Worm (Caenorhabditis elegans) whole organism, young adult: ENCODE measurements around the gene dnj-9.

Experiments used
- C06A6.2 ChIP-seq: fragments of 200-800 bp; sonication (Bioruptor generic); conservative IDR thresholded peaks from 2 replicates; pipeline ENCODE4 v1.3.6; 2022; ENCODE audit warnings: missing genetic modification characterization, missing compliant biosample characterization
- F39B2.1 ChIP-seq: fragments of 200-800 bp; sonication (Bioruptor generic); IDR thresholded peaks from 2 replicates; pipeline ENCODE4 v1.3.6; 2022; ENCODE audit warnings: missing genetic modification reagents, missing genetic modification characterization, missing compliant biosample characterization
- F49E8.2 ChIP-seq: sonication (generic microtip); optimal IDR thresholded peaks from 3 replicates; lab custom pipeline; 2017; ENCODE audit warnings: missing genetic modification characterization, mild to moderate bottlenecking, missing compliant biosample characterization, antibody characterized with exemption, moderate library complexity; ENCODE audit not compliant: insufficient read depth
- F57A8.1 ChIP-seq: fragments of 200-800 bp; sonication (Bioruptor generic); optimal IDR thresholded peaks from 2 replicates; lab custom pipeline; 2018; ENCODE audit warnings: mild to moderate bottlenecking, missing genetic modification characterization, moderate library complexity, missing compliant biosample characterization
- Y53G8AR.9 ChIP-seq: fragments of 200-800 bp; sonication (Bioruptor generic); conservative IDR thresholded peaks from 2 replicates; pipeline ENCODE4 v1.3.6; 2022; ENCODE audit warnings: missing genetic modification reagents, missing genetic modification characterization, missing compliant biosample characterization
- Y67H2A.10 ChIP-seq: fragments of 200-800 bp; sonication (Bioruptor generic); conservative IDR thresholded peaks from 2 replicates; pipeline ENCODE4 v1.3.6; 2022; ENCODE audit warnings: missing genetic modification reagents, missing genetic modification characterization, missing compliant biosample characterization
- ZK185.1 ChIP-seq: sonication (generic microtip); optimal IDR thresholded peaks from 2 replicates; lab custom pipeline; 2016; ENCODE audit warnings: mild to moderate bottlenecking, missing genetic modification characterization, missing compliant biosample characterization; ENCODE audit not compliant: poor library complexity, severe bottlenecking
- ama-1 ChIP-seq, 3 experiments: fragments of 150-350 bp in 1 of 3; sonication (generic microtip) in 2 of 3; optimal IDR thresholded peaks; 2 replicates each; lab custom pipeline; 2014 to 2018; ENCODE audit warnings: missing biosample characterization in 2 of 3, missing genetic modification characterization in 2 of 3, missing genetic modification reagents in 2 of 3
- aptf-3 ChIP-seq: fragments of 200-800 bp; sonication (Bioruptor generic); IDR thresholded peaks from 2 replicates; pipeline ENCODE4 v1.3.6; 2022; ENCODE audit warnings: missing genetic modification characterization, missing compliant biosample characterization
- attf-3 ChIP-seq: fragments of 200-800 bp; sonication (Bioruptor generic); conservative IDR thresholded peaks from 2 replicates; pipeline ENCODE4 v1.3.6; 2022; ENCODE audit warnings: missing genetic modification reagents, missing genetic modification characterization, missing compliant biosample characterization
- bed-1 ChIP-seq: fragments of 200-800 bp; sonication (Bioruptor generic); IDR thresholded peaks from 2 replicates; pipeline ENCODE4 v1.3.6; 2022; ENCODE audit warnings: missing genetic modification reagents, missing genetic modification characterization, missing compliant biosample characterization
- bed-2 ChIP-seq: fragments of 200-800 bp; sonication (Bioruptor generic); IDR thresholded peaks from 2 replicates; pipeline ENCODE4 v1.3.6; 2022; ENCODE audit warnings: missing genetic modification reagents, missing genetic modification characterization, missing compliant biosample characterization
- cebp-1 ChIP-seq, 2 experiments: fragments of 200-800 bp in 1 of 2; sonication (Bioruptor generic) in 1 of 2; sonication (generic microtip) in 1 of 2; IDR thresholded peaks in 1 of 2; optimal IDR thresholded peaks in 1 of 2; 2 replicates each; pipeline versions ENCODE4 v1.3.6 to Lab custom; 2017 to 2022; ENCODE audit warnings: missing compliant biosample characterization in 2 of 2, missing genetic modification characterization in 2 of 2, mild to moderate bottlenecking in 1 of 2, missing genetic modification reagents in 1 of 2, moderate library complexity in 1 of 2
- ceh-58 ChIP-seq: fragments of 200-800 bp; sonication (Bioruptor generic); IDR thresholded peaks from 2 replicates; pipeline ENCODE4 v1.3.6; 2022; ENCODE audit warnings: missing genetic modification characterization, missing compliant biosample characterization
- egl-44 ChIP-seq: fragments of 200-800 bp; sonication (Bioruptor generic); IDR thresholded peaks from 2 replicates; pipeline ENCODE4 v1.3.6; 2022; ENCODE audit warnings: missing genetic modification reagents, missing genetic modification characterization, missing compliant biosample characterization
- egrh-3 ChIP-seq: fragments of 200-800 bp; sonication (Bioruptor generic); IDR thresholded peaks from 2 replicates; pipeline ENCODE4 v1.3.6; 2022; ENCODE audit warnings: missing genetic modification reagents, missing genetic modification characterization, missing compliant biosample characterization
- hlh-12 ChIP-seq: sonication (generic microtip); optimal IDR thresholded peaks from 2 replicates; lab custom pipeline; 2016; ENCODE audit warnings: missing genetic modification characterization, missing compliant biosample characterization
- hmg-1.2 ChIP-seq: fragments of 200-800 bp; sonication (Bioruptor generic); IDR thresholded peaks from 2 replicates; pipeline ENCODE4 v1.3.6; 2022; ENCODE audit warnings: missing genetic modification reagents, missing genetic modification characterization, missing compliant biosample characterization
- hmg-20 ChIP-seq: fragments of 200-800 bp; sonication (Bioruptor generic); IDR thresholded peaks from 2 replicates; pipeline ENCODE4 v1.3.6; 2022; ENCODE audit warnings: missing genetic modification reagents, missing genetic modification characterization, missing compliant biosample characterization
- hrde-1 ChIP-seq: sonication (generic microtip); optimal IDR thresholded peaks from 2 replicates; lab custom pipeline; 2016; ENCODE audit warnings: missing genetic modification characterization, mild to moderate bottlenecking, missing compliant biosample characterization, moderate library complexity, missing genotype, missing genetic modification reagents, borderline replicate concordance
- let-607 ChIP-seq, 2 experiments: fragments of 200-800 bp in 1 of 2; sonication (Bioruptor generic) in 1 of 2; sonication (generic microtip) in 1 of 2; optimal IDR thresholded peaks; 2 replicates each; lab custom pipeline; 2016 to 2018; ENCODE audit warnings: mild to moderate bottlenecking in 2 of 2, missing compliant biosample characterization in 2 of 2, missing genetic modification characterization in 2 of 2, moderate library complexity in 2 of 2, missing genotype in 1 of 2
- lin-26 ChIP-seq: fragments of 200-800 bp; sonication (Bioruptor generic); IDR thresholded peaks from 2 replicates; pipeline ENCODE4 v1.3.6; 2022; ENCODE audit warnings: missing genetic modification reagents, missing genetic modification characterization, missing compliant biosample characterization
- lin-40 ChIP-seq: sonication (generic microtip); optimal IDR thresholded peaks from 2 replicates; lab custom pipeline; 2016; ENCODE audit warnings: missing genetic modification characterization, mild to moderate bottlenecking, missing compliant biosample characterization, missing genotype, missing genetic modification reagents
- mes-4 ChIP-seq: sonication (generic microtip); optimal IDR thresholded peaks from 2 replicates; lab custom pipeline; 2016; ENCODE audit warnings: missing genotype, missing genetic modification characterization, missing compliant biosample characterization
- mxl-1 ChIP-seq: sonication (generic microtip); optimal IDR thresholded peaks from 2 replicates; lab custom pipeline; 2016; ENCODE audit warnings: missing genetic modification characterization, missing compliant biosample characterization
- nfya-1 ChIP-seq: sonication (generic microtip); optimal IDR thresholded peaks from 2 replicates; lab custom pipeline; 2017; ENCODE audit warnings: antibody characterized with exemption, missing compliant biosample characterization, missing genetic modification characterization, borderline replicate concordance; ENCODE audit not compliant: insufficient read depth
- nfyb-1 ChIP-seq: fragments of 200-800 bp; sonication (Bioruptor generic); IDR thresholded peaks from 2 replicates; pipeline ENCODE4 v1.3.6; 2022; ENCODE audit warnings: missing genetic modification reagents, missing genetic modification characterization, missing compliant biosample characterization
- nhr-120 ChIP-seq: fragments of 200-800 bp; sonication (Bioruptor generic); IDR thresholded peaks from 2 replicates; pipeline ENCODE4 v1.3.6; 2022; ENCODE audit warnings: missing genetic modification characterization, missing compliant biosample characterization
- nhr-179 ChIP-seq: sonication (generic microtip); optimal IDR thresholded peaks from 2 replicates; lab custom pipeline; 2016; ENCODE audit warnings: mild to moderate bottlenecking, missing genetic modification characterization, missing compliant biosample characterization
- nhr-80 ChIP-seq: sonication (generic microtip); optimal IDR thresholded peaks from 2 replicates; lab custom pipeline; 2016; ENCODE audit warnings: missing genetic modification characterization, missing compliant biosample characterization
- sdz-38 ChIP-seq: sonication (generic microtip); optimal IDR thresholded peaks from 2 replicates; lab custom pipeline; 2016; ENCODE audit warnings: missing genotype, missing genetic modification characterization, missing compliant biosample characterization
- snpc-3.4 ChIP-seq: sonication (generic microtip); optimal IDR thresholded peaks from 2 replicates; lab custom pipeline; 2017; ENCODE audit warnings: missing genetic modification characterization, mild to moderate bottlenecking, missing compliant biosample characterization, antibody characterized with exemption, moderate library complexity, missing genotype, missing genetic modification reagents
- tlf-1 ChIP-seq: fragments of 200-800 bp; sonication (Bioruptor generic); optimal IDR thresholded peaks from 2 replicates; lab custom pipeline; 2018; ENCODE audit warnings: mild to moderate bottlenecking, missing genetic modification characterization, missing compliant biosample characterization
- zfh-2 ChIP-seq: fragments of 200-800 bp; sonication (Bioruptor generic); conservative IDR thresholded peaks from 2 replicates; pipeline ENCODE4 v1.3.6; 2022; ENCODE audit warnings: missing genetic modification reagents, missing genetic modification characterization, missing compliant biosample characterization
- ztf-22 ChIP-seq: fragments of 200-800 bp; sonication (Bioruptor generic); optimal IDR thresholded peaks from 2 replicates; lab custom pipeline; 2018; ENCODE audit warnings: mild to moderate bottlenecking, missing genetic modification characterization, moderate library complexity, missing compliant biosample characterization
- ztf-25 ChIP-seq: fragments of 200-800 bp; sonication (Bioruptor generic); IDR thresholded peaks from 2 replicates; pipeline ENCODE4 v1.3.6; 2022; ENCODE audit warnings: missing genetic modification reagents, missing genetic modification characterization, missing compliant biosample characterization
- ztf-26 ChIP-seq: sonication (generic microtip); optimal IDR thresholded peaks from 2 replicates; lab custom pipeline; 2017; ENCODE audit warnings: missing genetic modification characterization, missing compliant biosample characterization
- ztf-28 ChIP-seq: fragments of 200-800 bp; sonication (Bioruptor generic); IDR thresholded peaks from 2 replicates; pipeline ENCODE4 v1.3.6; 2022; ENCODE audit warnings: missing genetic modification reagents, missing genetic modification characterization, missing compliant biosample characterization

Gene dnj-9

ce11 chrII:4872359-4872758 is 20.5 kb downstream of the dnj-9 start:
- 0 out of 2 replicates have a peak, but pooled peaks have one; percentile 52 for TF ChIP-seq ztf-25
- TF ChIP-seq egrh-3, result peak; percentile 92
- TF ChIP-seq zfh-2 (GFP tag; lab: Robert Waterston, UW), result peak; percentile 86
- TF ChIP-seq lin-26, result peak; percentile 37; the same call in 1 of the 2 replicates
- TF ChIP-seq, all 124 proteins: peak for 4; not testable (repeated sequence) for 120

- TF ChIP-seq snpc-3.4, result no peak
- no peak for TF ChIP-seq F49E8.2
- no peak for TF ChIP-seq zfh-2 (GFP tag; lab: Robert Waterston, UW)
- no peak for TF ChIP-seq bed-2 (GFP tag; lab: Robert Waterston, UW)
- no peak for TF ChIP-seq F57A8.1 (GFP tag; lab: Kevin White, UChicago)
- TF ChIP-seq let-607 (tag; optimal IDR thresholded peaks at IDR 0.05; lab: Kevin White, UChicago), result no peak
Measured at ce11 chrII:4873029-4873428, 21.2 kb downstream of the dnj-9 start, which contains the start of gene col-73. Gene col-73, minus strand, starts transcription at chrII:4873129.

DNA sequence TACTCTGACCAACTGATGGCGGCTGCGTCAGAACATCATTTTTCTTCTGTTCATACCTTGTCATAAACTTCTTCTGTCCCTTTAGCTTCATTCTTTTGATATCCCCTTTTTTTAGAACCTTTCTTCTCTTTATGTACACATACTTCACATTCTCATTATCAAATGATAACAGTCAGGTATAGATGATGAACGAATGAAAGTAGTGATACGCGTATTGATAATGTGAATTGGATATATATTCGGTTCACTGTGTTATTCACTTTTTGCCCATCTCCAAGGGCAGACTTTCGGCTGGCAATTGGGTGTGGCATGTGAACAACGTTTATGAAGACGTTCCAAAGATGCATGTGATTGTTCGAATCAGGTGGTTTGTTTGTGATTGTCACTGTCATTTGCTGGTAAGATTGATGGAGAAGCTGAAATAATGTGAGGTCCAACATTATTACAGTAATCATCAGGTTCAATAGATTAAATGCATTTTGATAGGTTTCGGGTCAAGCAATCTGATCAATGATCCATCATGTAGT is 22.5 kb downstream of the dnj-9 start, which contains the start of gene F11G11.15:
Gene F11G11.15 (plus strand): TSS at position 511 of the 527 bp plus-strand sequence.
- TF ChIP-seq cebp-1 (GFP tag; IDR thresholded peaks at IDR 0.05; lab: Robert Waterston, UW) (no peak), cebp-1 (tag; optimal IDR thresholded peaks at IDR 0.05; lab: Kevin White, UChicago) (no peak), hlh-12 (no peak), ztf-26 (tag; lab: Kevin White, UChicago) (peak; percentile 39)

DNA sequence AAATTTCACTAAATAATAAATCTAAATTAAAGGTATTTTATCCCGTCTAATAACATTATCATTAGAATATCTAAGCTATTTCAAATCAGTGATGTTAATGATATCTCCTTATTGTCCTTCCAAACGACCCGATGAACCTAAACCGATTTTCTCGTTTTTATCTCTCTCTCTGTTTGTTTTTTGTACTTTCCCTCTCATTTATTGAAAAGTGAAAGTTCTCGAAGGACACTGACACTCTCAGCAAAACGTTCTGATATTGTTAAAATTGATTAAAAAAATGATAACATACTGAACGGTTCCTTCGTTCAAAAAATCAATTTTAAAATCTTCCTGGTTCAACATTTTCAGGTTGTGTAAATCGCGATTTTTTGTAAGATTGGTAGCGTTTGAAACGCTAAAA is 24.2 kb downstream of the dnj-9 start, which contains the start of gene F11G11.13:
Gene F11G11.13 (minus strand): TSS at position 89 of the 400 bp plus-strand sequence.
- TF ChIP-seq ama-1 (optimal IDR thresholded peaks at IDR 0.05; lab: Kevin White, UChicago) (no peak), ama-1 (GFP tag; optimal IDR thresholded peaks at IDR 0.05; lab: Kevin White, UChicago) (no peak), lin-40 (tag; lab: Kevin White, UChicago) (peak; percentile 16), snpc-3.4 (no peak)

DNA sequence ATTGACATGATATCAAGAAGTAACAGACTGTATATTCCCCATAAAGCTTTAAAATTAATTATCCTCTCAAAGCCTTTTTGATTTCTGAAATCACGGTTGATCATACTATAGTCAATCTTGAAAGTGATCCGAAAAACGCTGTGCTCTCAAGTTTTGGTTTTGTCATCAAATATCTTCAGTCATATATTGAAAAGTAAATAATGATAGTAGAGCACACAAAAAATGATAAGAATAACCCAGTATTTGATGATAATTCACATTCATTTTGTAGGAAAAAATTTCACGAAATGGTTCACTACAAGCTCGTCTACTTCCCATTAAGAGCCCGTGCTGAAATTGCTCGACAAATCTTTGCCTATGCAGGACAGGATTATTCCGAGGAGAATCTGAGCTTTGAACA is 27.8 kb downstream of the dnj-9 start, which contains the start of gene gst-6:
Gene gst-6 (plus strand): TSS at position 263 of the 400 bp plus-strand sequence.
- peak; percentile 29 for TF ChIP-seq nhr-80 (tag; lab: Kevin White, UChicago)
- no peak for TF ChIP-seq nfyb-1 (GFP tag; lab: Robert Waterston, UW)

- TF ChIP-seq nfya-1 (no peak), sdz-38 (tag; lab: Kevin White, UChicago) (no peak), attf-3 (GFP tag; lab: Robert Waterston, UW) (no peak), hmg-20 (GFP tag; lab: Robert Waterston, UW) (no peak), C06A6.2 (GFP tag; lab: Robert Waterston, UW) (no peak), hmg-1.2 (GFP tag; lab: Robert Waterston, UW) (peak; percentile 58; the same call in 1 of the 2 replicates), Y67H2A.10 (no peak), nhr-120 (GFP tag; lab: Robert Waterston, UW) (no peak), egl-44 (GFP tag; lab: Robert Waterston, UW) (no peak), ztf-22 (GFP tag; lab: Kevin White, UChicago) (no peak), mxl-1 (tag; lab: Kevin White, UChicago) (no peak), ZK185.1 (no peak), ceh-58 (no peak), F39B2.1 (GFP tag; lab: Robert Waterston, UW) (no peak), hrde-1 (tag; lab: Kevin White, UChicago) (no peak), aptf-3 (0 out of 2 replicates have a peak, but pooled peaks have one; percentile 60), tlf-1 (no peak), nhr-179 (tag; lab: Kevin White, UChicago) (no peak), mes-4 (no peak), nfyb-1 (GFP tag; lab: Robert Waterston, UW) (0 out of 2 replicates have a peak, but pooled peaks have one; percentile 32), ztf-28 (GFP tag; lab: Robert Waterston, UW) (no peak), bed-1 (GFP tag; lab: Robert Waterston, UW) (no peak), Y53G8AR.9 (no peak)
Measured at ce11 chrII:4881727-4882126, 29.9 kb downstream of the dnj-9 start, which contains the start of gene gst-7. Gene gst-7, plus strand, starts transcription at chrII:4882062.
